Worm (Caenorhabditis elegans): Measurements from ENCODE around the gene cyp-14A5.

- no peak for TF ChIP-seq B0310.2 (tag; optimal IDR thresholded peaks at IDR 0.05)
- TF ChIP-seq tra-4 (tag; optimal IDR thresholded peaks at IDR 0.05), result no peak
- no peak for TF ChIP-seq ama-1 (optimal IDR thresholded peaks at IDR 0.05)
- no peak for TF ChIP-seq pes-1 (GFP tag; IDR thresholded peaks at IDR 0.05)
- no peak for TF ChIP-seq scrt-1 (GFP tag; IDR thresholded peaks at IDR 0.05)
- TF ChIP-seq flt-1 (GFP tag; IDR thresholded peaks at IDR 0.05), result no peak
- no peak for TF ChIP-seq tbx-11 (GFP tag; IDR thresholded peaks at IDR 0.05)
- no peak for TF ChIP-seq ets-7 (tag; optimal IDR thresholded peaks at IDR 0.05)
- TF ChIP-seq aly-1 (tag; optimal IDR thresholded peaks at IDR 0.05), result no peak
These were observed 10.2 kb downstream of the cyp-14A5 start, which contains the start of gene F08F3.10 for ce11 chrV:5412808-5413405.
